Worm (Caenorhabditis elegans): Measurements from ENCODE around the gene clec-147.
A peak's percentile ranks its signal among the peaks of the same experiment; 100 is the strongest.

clec-147 gene

DNA sequence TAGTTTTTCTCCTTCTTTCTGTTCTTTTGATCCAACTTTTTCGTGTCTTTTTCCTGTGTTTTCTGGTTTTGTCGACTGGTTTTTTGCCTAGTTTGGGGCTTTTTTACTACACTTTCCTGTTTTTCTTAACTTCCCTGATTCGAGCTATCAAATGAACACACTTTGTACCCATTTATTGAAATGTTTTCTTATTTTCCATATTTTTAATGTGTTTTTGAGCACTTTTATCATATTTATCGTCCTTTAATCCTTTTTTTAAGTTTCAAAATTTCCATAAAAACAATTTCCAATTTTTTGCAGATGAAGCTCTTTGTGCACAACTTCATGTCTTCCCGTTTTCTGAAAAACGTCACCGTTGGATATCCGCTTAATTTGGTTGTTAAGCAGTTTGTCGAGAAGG is 3.6 kb downstream of the clec-147 start, which contains the start of gene C04H5.1:
Gene C04H5.1 (plus strand): TSS at position 301 of the 400 bp plus-strand sequence.
- TF ChIP-seq aha-1 (tag) (peak; percentile 40), Y5F2A.4 (GFP tag; optimal IDR thresholded peaks at IDR 0.05) (no peak)

DNA sequence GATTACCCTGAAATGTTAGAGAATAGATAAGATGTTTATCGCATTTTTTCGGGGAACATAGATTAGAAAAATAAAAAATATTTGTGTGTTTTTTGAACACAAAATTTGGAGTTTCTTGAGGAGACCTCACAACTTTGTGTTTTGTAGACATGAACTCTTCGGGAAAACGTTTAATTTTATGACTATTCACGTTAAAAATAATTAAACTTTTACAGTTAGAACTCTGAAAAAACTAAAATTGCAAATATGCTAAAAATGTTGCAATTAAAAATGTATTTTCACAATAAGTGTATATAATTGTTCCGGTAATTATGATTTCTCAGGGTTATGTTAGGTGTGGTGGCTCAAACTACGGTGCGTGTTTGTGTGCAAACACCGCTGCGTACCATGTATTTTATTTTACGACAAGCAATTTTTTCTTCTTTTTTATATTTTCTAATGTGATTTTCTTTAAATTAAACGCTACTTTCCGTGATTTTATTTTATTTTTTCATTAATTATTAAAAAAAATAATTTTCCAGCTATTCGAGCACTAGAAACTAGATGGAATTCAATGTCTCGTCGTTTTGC is 9.3 kb downstream of the clec-147 start, which contains the start of the genes F57C2.5 and spat-1:
Gene F57C2.5 (minus strand): TSS at position 7 of the 570 bp plus-strand sequence.
Gene spat-1 (plus strand): TSS at position 520 of the 570 bp plus-strand sequence.
- TF ChIP-seq ces-1 (GFP tag; optimal IDR thresholded peaks at IDR 0.05) (no peak), duxl-1 (tag; optimal IDR thresholded peaks at IDR 0.05; ENCODE audit: poor library complexity) (no peak), ztf-7 (tag; optimal IDR thresholded peaks at IDR 0.05) (peak; percentile 29), Y105C5A.15 (GFP tag; IDR thresholded peaks at IDR 0.05) (no peak), nhr-11 (tag; optimal IDR thresholded peaks at IDR 0.05) (peak; percentile 45), ceh-20 (GFP tag; IDR thresholded peaks at IDR 0.05) (0 out of 2 replicates have a peak, but pooled peaks have one; percentile 16), arid-1 (GFP tag; conservative IDR thresholded peaks at IDR 0.05) (no peak), T20F7.1 (GFP tag; optimal IDR thresholded peaks at IDR 0.05) (no peak), dmd-6 (GFP tag; IDR thresholded peaks at IDR 0.05) (no peak; the same call in 1 of the 2 replicates), daf-8 (GFP tag; IDR thresholded peaks at IDR 0.05) (no peak), F37D6.2 (tag; optimal IDR thresholded peaks at IDR 0.05) (peak; percentile 22), nhr-42 (GFP tag; IDR thresholded peaks at IDR 0.05) (no peak), ctbp-1 (GFP tag; IDR thresholded peaks at IDR 0.05) (no peak), nhr-10 (tag; optimal IDR thresholded peaks at IDR 0.05) (no peak), F10B5.3 (tag; optimal IDR thresholded peaks at IDR 0.05) (no peak), zag-1 (tag; optimal IDR thresholded peaks at IDR 0.05) (no peak), hlh-30 (tag; optimal IDR thresholded peaks at IDR 0.05; ENCODE audit: insufficient read depth) (peak; percentile 26), snpc-1.2 (GFP tag; IDR thresholded peaks at IDR 0.05) (no peak), ZK546.5 (tag; optimal IDR thresholded peaks at IDR 0.05) (no peak), ZK337.2 (GFP tag; IDR thresholded peaks at IDR 0.05) (no peak), Y48G9A.11 (GFP tag; IDR thresholded peaks at IDR 0.05) (no peak), R02D3.7 (tag; optimal IDR thresholded peaks at IDR 0.05) (no peak), Y5F2A.4 (GFP tag; optimal IDR thresholded peaks at IDR 0.05) (no peak), saeg-2 (GFP tag; IDR thresholded peaks at IDR 0.05) (no peak), nhr-76 (tag; optimal IDR thresholded peaks at IDR 0.05) (no peak), vab-7 (GFP tag; IDR thresholded peaks at IDR 0.05) (peak; percentile 59; the same call in 1 of the 2 replicates), daf-16 (GFP tag; optimal IDR thresholded peaks at IDR 0.05) (no peak), daf-16 (tag; optimal IDR thresholded peaks at IDR 0.05) (peak; percentile 90), aha-1 (tag) (no peak), zfp-2 (tag; optimal IDR thresholded peaks at IDR 0.05) (no peak), mxl-3 (GFP tag; optimal IDR thresholded peaks at IDR 0.05) (no peak), mep-1 (tag; optimal IDR thresholded peaks at IDR 0.05) (peak; percentile 75), ceh-32 (tag; optimal IDR thresholded peaks at IDR 0.05; ENCODE audit: poor library complexity) (no peak), madf-9 (GFP tag; conservative IDR thresholded peaks at IDR 0.05) (no peak), unc-130 (GFP tag; optimal IDR thresholded peaks at IDR 0.05) (peak; percentile 88), fkh-10 (GFP tag; optimal IDR thresholded peaks at IDR 0.05) (no peak), tra-1 (GFP tag; IDR thresholded peaks at IDR 0.05) (no peak), madf-5 (GFP tag; IDR thresholded peaks at IDR 0.05) (no peak), daf-12 (tag; optimal IDR thresholded peaks at IDR 0.05) (no peak), rbr-2 (tag; optimal IDR thresholded peaks at IDR 0.05) (peak; percentile 63), lsy-2 (tag; optimal IDR thresholded peaks at IDR 0.05) (peak; percentile 86 to 98), lin-13 (GFP tag; optimal IDR thresholded peaks at IDR 0.05) (no peak), mes-2 (tag; optimal IDR thresholded peaks at IDR 0.05; ENCODE audit: poor library complexity, severe bottlenecking) (peak; percentile 87), fos-1 (tag; optimal IDR thresholded peaks at IDR 0.05) (no peak), spr-3 (GFP tag; optimal IDR thresholded peaks at IDR 0.05) (no peak), nhr-28 (tag; optimal IDR thresholded peaks at IDR 0.05) (peak; percentile 48), nhr-102 (tag; optimal IDR thresholded peaks at IDR 0.05) (no peak), mdt-29 (GFP tag; IDR thresholded peaks at IDR 0.05) (no peak), D1046.2 (GFP tag; IDR thresholded peaks at IDR 0.05) (no peak)
